Fruit fly (Drosophila melanogaster) whole organism, embryonic: ENCODE data around the gene natalisin.

Experiments
- Ada2b ChIP-seq: fragments of 200-800 bp; sonication (Bioruptor generic); IDR thresholded peaks from 2 replicates; pipeline ENCODE4 v1.3.6; 2022; ENCODE audit warnings: missing biosample characterization, missing genetic modification characterization
- Asciz ChIP-seq: fragments of 200-800 bp; sonication (Bioruptor generic); optimal IDR thresholded peaks from 2 replicates; lab custom pipeline; 2017; ENCODE audit warnings: missing biosample characterization, mild to moderate bottlenecking, missing genetic modification characterization, missing genetic modification reagents
- B-H1 ChIP-seq: fragments of 200-800 bp; sonication (Bioruptor generic); IDR thresholded peaks from 3 replicates; pipeline ENCODE4 v1.3.6; 2022; ENCODE audit warnings: missing biosample characterization, missing genetic modification characterization
- B-H2 ChIP-seq: fragments of 200-800 bp; sonication (Bioruptor generic); optimal IDR thresholded peaks from 2 replicates; lab custom pipeline; 2018; ENCODE audit warnings: missing biosample characterization, mild to moderate bottlenecking, missing genetic modification characterization
- Bdp1 ChIP-seq: fragments of 200-800 bp; sonication (Bioruptor generic); optimal IDR thresholded peaks from 3 replicates; lab custom pipeline; 2016; ENCODE audit warnings: missing biosample characterization, missing genetic modification characterization
- Bgb ChIP-seq: fragments of 200-800 bp; sonication (Bioruptor generic); IDR thresholded peaks from 2 replicates; pipeline ENCODE4 v1.3.6; 2022; ENCODE audit warnings: missing biosample characterization, missing genetic modification characterization; ENCODE audit not compliant: partially characterized antibody
- C15 ChIP-seq: fragments of 200-800 bp; sonication (Bioruptor generic); IDR thresholded peaks from 3 replicates; pipeline ENCODE4 v1.3.6; 2022; ENCODE audit warnings: missing biosample characterization, missing genetic modification characterization
- CG10431 ChIP-seq: fragments of 200-800 bp; sonication (Bioruptor generic); optimal IDR thresholded peaks from 3 replicates; lab custom pipeline; 2018; ENCODE audit warnings: missing biosample characterization, mild to moderate bottlenecking, missing genetic modification characterization
- CG11504 ChIP-seq: fragments of 200-800 bp; sonication (Bioruptor generic); optimal IDR thresholded peaks from 3 replicates; lab custom pipeline; 2019; ENCODE audit warnings: missing biosample characterization, mild to moderate bottlenecking, missing genetic modification characterization, moderate library complexity
- CG11723 ChIP-seq: fragments of 200-800 bp; sonication (Bioruptor generic); optimal IDR thresholded peaks from 2 replicates; lab custom pipeline; 2017; ENCODE audit warnings: missing biosample characterization, mild to moderate bottlenecking, missing genetic modification characterization
- CG12391 ChIP-seq: fragments of 200-800 bp; sonication (Bioruptor generic); optimal IDR thresholded peaks from 3 replicates; lab custom pipeline; 2018; ENCODE audit warnings: missing biosample characterization, mild to moderate bottlenecking, missing genetic modification characterization, moderate library complexity
- CG14014 ChIP-seq: fragments of 200-800 bp; sonication (Bioruptor generic); IDR thresholded peaks from 2 replicates; pipeline ENCODE4 v1.3.6; 2022; ENCODE audit warnings: missing biosample characterization, missing genetic modification characterization
- CG14667 ChIP-seq: fragments of 200-800 bp; sonication (Bioruptor generic); IDR thresholded peaks from 2 replicates; pipeline ENCODE4 v1.3.6; 2022; ENCODE audit warnings: missing biosample characterization, missing genetic modification characterization
- CG17568 ChIP-seq: fragments of 200-800 bp; sonication (Bioruptor generic); optimal IDR thresholded peaks from 2 replicates; lab custom pipeline; 2018; ENCODE audit warnings: missing biosample characterization, mild to moderate bottlenecking, missing genetic modification characterization, moderate library complexity
- CG17829 ChIP-seq: fragments of 200-800 bp; optimal IDR thresholded peaks from 2 replicates; lab custom pipeline; 2019; ENCODE audit warnings: missing biosample characterization, mild to moderate bottlenecking, missing genetic modification characterization, moderate library complexity
- CG2875 ChIP-seq: fragments of 200-800 bp; sonication (Bioruptor generic); optimal IDR thresholded peaks from 2 replicates; lab custom pipeline; 2017; ENCODE audit warnings: missing biosample characterization, mild to moderate bottlenecking, missing genetic modification characterization, missing genetic modification reagents
- CG31388 ChIP-seq: fragments of 200-800 bp; sonication (Bioruptor generic); optimal IDR thresholded peaks from 2 replicates; lab custom pipeline; 2016; ENCODE audit warnings: missing biosample characterization, missing genetic modification characterization
- CG33557 ChIP-seq: fragments of 200-800 bp; sonication (Bioruptor generic); optimal IDR thresholded peaks from 2 replicates; lab custom pipeline; 2019; ENCODE audit warnings: missing biosample characterization, mild to moderate bottlenecking, missing genetic modification characterization, moderate library complexity
- CG3726 ChIP-seq: fragments of 200-800 bp; sonication (Bioruptor generic); IDR thresholded peaks from 3 replicates; pipeline ENCODE4, ENCODE4 v1.3.6; 2022; ENCODE audit warnings: missing biosample characterization, missing genetic modification characterization
- CG4730 ChIP-seq: fragments of 200-800 bp; sonication (Bioruptor generic); IDR thresholded peaks from 2 replicates; pipeline ENCODE4 v1.3.6; 2022; ENCODE audit warnings: missing biosample characterization, missing genetic modification characterization
- CG6689 ChIP-seq: fragments of 200-800 bp; sonication (Bioruptor generic); IDR thresholded peaks from 2 replicates; pipeline ENCODE4 v1.3.6; 2022; ENCODE audit warnings: missing biosample characterization, missing genetic modification characterization
- CG6854 ChIP-seq: fragments of 200-800 bp; sonication (Bioruptor generic); optimal IDR thresholded peaks from 3 replicates; lab custom pipeline; 2017; ENCODE audit warnings: missing biosample characterization, mild to moderate bottlenecking, missing genetic modification characterization
- CG7745 ChIP-seq: fragments of 200-800 bp; sonication (Bioruptor generic); optimal IDR thresholded peaks from 2 replicates; lab custom pipeline; 2018; ENCODE audit warnings: missing biosample characterization, mild to moderate bottlenecking, missing genetic modification characterization, moderate library complexity
- CG7963 ChIP-seq: fragments of 200-800 bp; sonication (Bioruptor generic); IDR thresholded peaks from 3 replicates; pipeline ENCODE4 v1.3.6; 2022; ENCODE audit warnings: missing biosample characterization, missing genetic modification characterization; ENCODE audit not compliant: partially characterized antibody
- ERR ChIP-seq: fragments of 200-800 bp; sonication (Bioruptor generic); optimal IDR thresholded peaks from 2 replicates; lab custom pipeline; 2016; ENCODE audit warnings: missing biosample characterization, missing genetic modification characterization
- Hr39 ChIP-seq: fragments of >200 bp; optimal IDR thresholded peaks from 2 replicates; lab custom pipeline; 2017
- Hr51 ChIP-seq, 2 experiments: fragments of 200-800 bp; sonication (Bioruptor generic); optimal IDR thresholded peaks; 2 replicates in 1 of 2; 3 replicates in 1 of 2; lab custom pipeline; 2016 to 2018; ENCODE audit warnings: missing biosample characterization in 2 of 2, missing genetic modification characterization in 2 of 2, mild to moderate bottlenecking in 1 of 2, moderate library complexity in 1 of 2
- Nf-YB ChIP-seq: fragments of 200-800 bp; sonication (Bioruptor generic); optimal IDR thresholded peaks from 3 replicates; lab custom pipeline; 2019; ENCODE audit warnings: missing biosample characterization, mild to moderate bottlenecking, missing genetic modification characterization, moderate library complexity
- Poxn ChIP-seq: fragments of 200-800 bp; sonication (Bioruptor generic); IDR thresholded peaks from 2 replicates; pipeline ENCODE4 v1.3.6; 2022; ENCODE audit warnings: missing biosample characterization, missing genetic modification characterization
- Sox100B ChIP-seq: fragments of 200-800 bp; sonication (Bioruptor generic); optimal IDR thresholded peaks from 3 replicates; lab custom pipeline; 2018; ENCODE audit warnings: missing biosample characterization, mild to moderate bottlenecking, missing genetic modification characterization
- Sry-δ ChIP-seq: fragments of 200-800 bp; sonication (Bioruptor generic); optimal IDR thresholded peaks from 2 replicates; lab custom pipeline; 2016; ENCODE audit warnings: missing biosample characterization, missing genetic modification characterization
- Ssrp ChIP-seq: fragments of 200-800 bp; sonication (Bioruptor generic); optimal IDR thresholded peaks from 2 replicates; lab custom pipeline; 2018; ENCODE audit warnings: missing biosample characterization, mild to moderate bottlenecking, missing genetic modification characterization, moderate library complexity
- Xrp1 ChIP-seq: fragments of 200-800 bp; sonication (Bioruptor generic); IDR thresholded peaks from 2 replicates; pipeline ENCODE4 v1.3.6; 2022; ENCODE audit warnings: missing biosample characterization, missing genetic modification characterization
- ab ChIP-seq: fragments of 200-800 bp; sonication (Bioruptor generic); optimal IDR thresholded peaks from 2 replicates; lab custom pipeline; 2016; ENCODE audit warnings: missing biosample characterization, missing genetic modification characterization
- az2 ChIP-seq: fragments of 200-800 bp; sonication (Bioruptor generic); optimal IDR thresholded peaks from 3 replicates; lab custom pipeline; 2016; ENCODE audit warnings: missing biosample characterization, missing genetic modification characterization
- caup ChIP-seq: fragments of 200-800 bp; sonication (Bioruptor generic); optimal IDR thresholded peaks from 3 replicates; lab custom pipeline; 2017; ENCODE audit warnings: missing biosample characterization, mild to moderate bottlenecking, missing genetic modification characterization, moderate library complexity; ENCODE audit not compliant: severe bottlenecking
- dmrt11E ChIP-seq: fragments of 200-800 bp; sonication (Bioruptor generic); optimal IDR thresholded peaks from 3 replicates; lab custom pipeline; 2018; ENCODE audit warnings: missing biosample characterization, mild to moderate bottlenecking, missing genetic modification characterization, moderate library complexity
- dmrt99B ChIP-seq: fragments of 200-800 bp; sonication (Bioruptor generic); optimal IDR thresholded peaks from 2 replicates; lab custom pipeline; 2018; ENCODE audit warnings: missing biosample characterization, mild to moderate bottlenecking, missing genetic modification characterization, moderate library complexity
- fd96Cb ChIP-seq: fragments of 200-800 bp; sonication (Bioruptor generic); optimal IDR thresholded peaks from 2 replicates; lab custom pipeline; 2018; ENCODE audit warnings: missing biosample characterization, mild to moderate bottlenecking, missing genetic modification characterization, moderate library complexity
- fru ChIP-seq: fragments of >200 bp; optimal IDR thresholded peaks from 2 replicates; lab custom pipeline; 2017
- insv ChIP-seq, 2 experiments: fragments of 200-800 bp; sonication (Bioruptor generic); optimal IDR thresholded peaks; 3 replicates each; lab custom pipeline; 2016 to 2018; ENCODE audit warnings: missing biosample characterization in 2 of 2, missing genetic modification characterization in 2 of 2
- lbe ChIP-seq: fragments of 200-800 bp; sonication (Bioruptor generic); optimal IDR thresholded peaks from 2 replicates; lab custom pipeline; 2016; ENCODE audit warnings: missing biosample characterization, mild to moderate bottlenecking, missing genetic modification characterization
- luna ChIP-seq: fragments of 200-800 bp; sonication (Bioruptor generic); optimal IDR thresholded peaks from 2 replicates; lab custom pipeline; 2016; ENCODE audit warnings: missing biosample characterization, missing genetic modification characterization
- maf-S ChIP-seq: fragments of 200-800 bp; sonication (Bioruptor generic); optimal IDR thresholded peaks from 2 replicates; lab custom pipeline; 2016; ENCODE audit warnings: missing biosample characterization, missing genetic modification characterization
- odd ChIP-seq: fragments of 200-800 bp; sonication (Bioruptor generic); optimal IDR thresholded peaks from 2 replicates; lab custom pipeline; 2017; ENCODE audit warnings: missing biosample characterization, mild to moderate bottlenecking, missing genetic modification characterization
- ro ChIP-seq: fragments of 200-800 bp; sonication (Bioruptor generic); IDR thresholded peaks from 2 replicates; pipeline ENCODE4 v1.3.6; 2022; ENCODE audit warnings: missing biosample characterization, missing genetic modification characterization
- sima ChIP-seq: fragments of 200-800 bp; sonication (Bioruptor generic); optimal IDR thresholded peaks from 2 replicates; lab custom pipeline; 2016; ENCODE audit warnings: missing biosample characterization, missing genetic modification characterization
- sisA ChIP-seq: fragments of 200-800 bp; sonication (Bioruptor generic); IDR thresholded peaks from 2 replicates; pipeline ENCODE4 v1.3.6; 2022; ENCODE audit warnings: missing biosample characterization, missing genetic modification characterization
- tio ChIP-seq: fragments of 200-800 bp; sonication (Bioruptor generic); optimal IDR thresholded peaks from 2 replicates; lab custom pipeline; 2017; ENCODE audit warnings: missing biosample characterization, missing genetic modification characterization, inconsistent platforms
- zfh2 ChIP-seq: fragments of 200-800 bp; sonication (Bioruptor generic); optimal IDR thresholded peaks from 2 replicates; lab custom pipeline; 2016; ENCODE audit warnings: missing biosample characterization, missing genetic modification characterization

Gene natalisin

dm6 chr3R:14382312-14383046 is 35.9 kb upstream of the natalisin start (continued):
- TF ChIP-seq Bgb (GFP tag; lab: Robert Waterston, UW) (no peak), Poxn (GFP tag; lab: Robert Waterston, UW) (no peak), dmrt11E (tag; lab: Kevin White, UChicago) (peak; percentile 73), Hr51 (GFP tag; optimal IDR thresholded peaks at IDR 0.05; lab: Kevin White, UChicago) (peak in 1 of 2 experiments; percentile 90), az2 (GFP tag; lab: Kevin White, UChicago) (peak; percentile 75), dmrt99B (tag; lab: Kevin White, UChicago) (peak; percentile 89), CG4730 (GFP tag; lab: Robert Waterston, UW) (peak; percentile 42), CG7745 (tag; lab: Kevin White, UChicago) (no peak), CG14014 (GFP tag; lab: Robert Waterston, UW) (peak; percentile 71), CG2875 (GFP tag; lab: Kevin White, UChicago) (peak; percentile 68), CG6689 (GFP tag; lab: Robert Waterston, UW) (peak; percentile 80), Xrp1 (GFP tag; lab: Robert Waterston, UW) (peak; percentile 82), Ssrp (tag; lab: Kevin White, UChicago) (peak; percentile 81), Nf-YB (GFP tag; lab: Kevin White, UChicago) (peak; percentile 61), Ada2b (peak; percentile 70), CG12391 (tag; lab: Kevin White, UChicago) (peak; percentile 90), tio (GFP tag; lab: Kevin White, UChicago) (peak; percentile 68), Sry-δ (no peak), ab (GFP tag; lab: Kevin White, UChicago) (no peak), CG10431 (GFP tag; lab: Kevin White, UChicago) (peak; percentile 26), CG3726 (GFP tag; lab: Robert Waterston, UW) (no peak), sisA (GFP tag; lab: Robert Waterston, UW) (peak; percentile 44; the same call in 1 of the 2 replicates), ERR (GFP tag; lab: Kevin White, UChicago) (no peak), sima (no peak), zfh2 (GFP tag; lab: Kevin White, UChicago) (no peak), Asciz (GFP tag; lab: Kevin White, UChicago) (peak; percentile 78), insv (GFP tag; optimal IDR thresholded peaks at IDR 0.05; lab: Kevin White, UChicago) (no peak), CG11504 (tag; lab: Kevin White, UChicago) (peak; percentile 99), CG6854 (peak; percentile 84), fru (lab: Kevin White, UChicago) (no peak), B-H2 (GFP tag; lab: Kevin White, UChicago) (peak; percentile 52), maf-S (no peak), fd96Cb (peak; percentile 83), CG17829 (tag; lab: Kevin White, UChicago) (peak; percentile 87), CG14667 (GFP tag; lab: Robert Waterston, UW) (peak; percentile 40; the same call in 1 of the 2 replicates), luna (GFP tag; lab: Kevin White, UChicago) (no peak), Sox100B (GFP tag; lab: Kevin White, UChicago) (peak; percentile 85), CG11723 (GFP tag; lab: Kevin White, UChicago) (peak; percentile 39), B-H1 (no peak), CG17568 (GFP tag; lab: Kevin White, UChicago) (peak; percentile 55), CG33557 (GFP tag; lab: Kevin White, UChicago) (peak; percentile 49), ro (no peak), Bdp1 (GFP tag; lab: Kevin White, UChicago) (peak; percentile 10), odd (GFP tag; lab: Kevin White, UChicago) (peak; percentile 67), CG7963 (GFP tag; lab: Robert Waterston, UW) (no peak), CG31388 (GFP tag; lab: Kevin White, UChicago) (no peak), caup (peak; percentile 80), Hr39 (no peak), C15 (GFP tag; lab: Robert Waterston, UW) (0 out of 3 replicates have a peak, but pooled peaks have one; percentile 40), lbe (GFP tag; lab: Kevin White, UChicago) (peak; percentile 36)
